Worm (Caenorhabditis elegans) whole organism, early embryonic: ENCODE data around the gene unc-93.

Source experiments
- ama-1 ChIP-seq: fragments of 150-350 bp; optimal IDR thresholded peaks from 2 replicates; lab custom pipeline; 2014
- ets-7 ChIP-seq: sonication (generic microtip); optimal IDR thresholded peaks from 2 replicates; lab custom pipeline; 2016; ENCODE audit warnings: missing genotype, missing genetic modification characterization, missing compliant biosample characterization
- sea-1 ChIP-seq: fragments of 200-800 bp; sonication (Bioruptor generic); conservative IDR thresholded peaks from 2 replicates; pipeline ENCODE4 v1.3.6; 2022; ENCODE audit warnings: missing genetic modification characterization, missing compliant biosample characterization

DNA sequence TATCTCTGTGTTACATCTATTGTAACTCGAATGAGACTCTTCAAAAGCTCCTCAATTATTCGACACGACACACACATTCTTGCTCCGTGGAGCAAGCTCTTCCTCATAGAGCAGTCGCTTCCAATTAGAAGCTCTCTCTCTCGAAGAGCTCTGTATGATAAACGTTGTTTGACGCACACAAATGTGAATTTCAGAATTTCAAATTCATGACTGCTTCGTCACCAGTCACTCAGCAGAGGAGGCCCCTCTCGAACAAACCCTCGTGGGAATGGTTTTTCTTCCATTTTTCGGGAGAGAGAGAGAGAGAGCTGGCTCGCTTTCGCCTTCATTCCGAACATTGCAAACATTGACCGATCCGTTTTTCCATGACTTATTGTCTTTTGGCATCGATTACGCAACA lies 11.8 kb upstream of the unc-93 start:
- TF ChIP-seq sea-1 (GFP tag; lab: Robert Waterston, UW) = no peak
- TF ChIP-seq ama-1 (lab: Kevin White, UChicago) = no peak
- no peak for TF ChIP-seq ets-7 (tag; lab: Kevin White, UChicago)
